Fruit fly (Drosophila melanogaster) whole organism, wandering third instar larva: Measurements from ENCODE around the gene Npc2d.

Source experiments
- Abd-B ChIP-seq: fragments of >200 bp; optimal IDR thresholded peaks from 2 replicates; lab custom pipeline; 2017; ENCODE audit warnings: missing biosample characterization, missing genetic modification characterization
- CG32264 ChIP-seq: fragments of 200-800 bp; sonication (Bioruptor generic); optimal IDR thresholded peaks from 2 replicates; lab custom pipeline; 2016; ENCODE audit warnings: missing biosample characterization, missing genetic modification characterization
- CG9705 ChIP-seq: fragments of 200-800 bp; sonication (Bioruptor generic); optimal IDR thresholded peaks from 2 replicates; lab custom pipeline; 2018; ENCODE audit warnings: missing biosample characterization, mild to moderate bottlenecking, missing genetic modification characterization
- CrebA ChIP-seq: fragments of 200-800 bp; sonication (Bioruptor generic); optimal IDR thresholded peaks from 2 replicates; lab custom pipeline; 2016; ENCODE audit warnings: missing biosample characterization, mild to moderate bottlenecking, missing genetic modification characterization, borderline replicate concordance
- Dfd ChIP-seq: fragments of >200 bp; optimal IDR thresholded peaks from 2 replicates; lab custom pipeline; 2017; ENCODE audit warnings: missing biosample characterization, missing genetic modification characterization
- Dif ChIP-seq: fragments of 200-275, 200-300 bp; sonication (Bioruptor generic); optimal IDR thresholded peaks from 2 replicates; lab custom pipeline; 2018; ENCODE audit warnings: missing biosample characterization, missing genetic modification characterization; ENCODE audit not compliant: partially characterized antibody
- HLH106 ChIP-seq: fragments of 200-800 bp; optimal IDR thresholded peaks from 3 replicates; lab custom pipeline; 2019; ENCODE audit warnings: missing biosample characterization, mild to moderate bottlenecking, missing genetic modification characterization, moderate library complexity
- Hnf4 ChIP-seq: fragments of 200-800 bp; sonication (Bioruptor generic); optimal IDR thresholded peaks from 2 replicates; lab custom pipeline; 2016; ENCODE audit warnings: missing biosample characterization, mild to moderate bottlenecking, missing genetic modification characterization
- Hr78 ChIP-seq: fragments of >200 bp; optimal IDR thresholded peaks from 2 replicates; lab custom pipeline; 2017; ENCODE audit warnings: missing biosample characterization, missing genetic modification characterization
- Hr83 ChIP-seq: fragments of 200-300 bp; sonication (Bioruptor generic); optimal IDR thresholded peaks from 2 replicates; lab custom pipeline; 2016; ENCODE audit warnings: missing biosample characterization, mild to moderate bottlenecking, missing genetic modification characterization, moderate library complexity; ENCODE audit not compliant: poor library complexity, severe bottlenecking
- Jra ChIP-seq: sonication (Bioruptor generic); optimal IDR thresholded peaks from 2 replicates; lab custom pipeline; 2016; ENCODE audit warnings: missing biosample characterization, missing genetic modification characterization
- Mio ChIP-seq: sonication (Bioruptor generic); optimal IDR thresholded peaks from 2 replicates; lab custom pipeline; 2016; ENCODE audit warnings: missing biosample characterization, missing genetic modification characterization
- Myc ChIP-seq: fragments of >200 bp; optimal IDR thresholded peaks from 2 replicates; lab custom pipeline; 2017
- N ChIP-seq: fragments of >200 bp; optimal IDR thresholded peaks from 2 replicates; lab custom pipeline; 2018; ENCODE audit warnings: missing biosample characterization, missing external identifiers, missing genetic modification characterization
- OdsH ChIP-seq: fragments of 200-800 bp; sonication (Bioruptor generic); optimal IDR thresholded peaks from 2 replicates; lab custom pipeline; 2016; ENCODE audit warnings: missing biosample characterization, mild to moderate bottlenecking, missing genetic modification characterization
- Rel ChIP-seq, 2 experiments: fragments of 200-800 bp; sonication (Bioruptor generic) in 1 of 2; optimal IDR thresholded peaks; 2 replicates in 1 of 2; 3 replicates in 1 of 2; lab custom pipeline; 2016 to 2019; ENCODE audit warnings: mild to moderate bottlenecking in 2 of 2, missing biosample characterization in 2 of 2, missing genetic modification characterization in 2 of 2, moderate library complexity in 1 of 2
- Sp1 ChIP-seq: fragments of 200-800 bp; sonication (Bioruptor generic); optimal IDR thresholded peaks from 3 replicates; lab custom pipeline; 2019; ENCODE audit warnings: missing biosample characterization, mild to moderate bottlenecking, missing genetic modification characterization, moderate library complexity
- Vsx2 ChIP-seq: fragments of 200-300, 225-300 bp; sonication (Bioruptor generic); optimal IDR thresholded peaks from 2 replicates; lab custom pipeline; 2018; ENCODE audit warnings: missing biosample characterization, missing genetic modification characterization; ENCODE audit not compliant: partially characterized antibody
- br ChIP-seq: fragments of 200-800 bp; sonication (Bioruptor generic); optimal IDR thresholded peaks from 2 replicates; lab custom pipeline; 2016; ENCODE audit warnings: missing biosample characterization, missing genetic modification characterization
- brk ChIP-seq: fragments of 200-800 bp; sonication (Bioruptor generic); optimal IDR thresholded peaks from 2 replicates; lab custom pipeline; 2016; ENCODE audit warnings: missing biosample characterization, mild to moderate bottlenecking, missing genetic modification characterization
- dl ChIP-seq, 2 experiments: fragments of 175-275, 200-275 bp in 1 of 2; fragments of 200-275 bp in 1 of 2; sonication (Bioruptor generic); optimal IDR thresholded peaks; lab custom pipeline; 2018; ENCODE audit warnings: mild to moderate bottlenecking in 2 of 2, missing biosample characterization in 2 of 2, missing genetic modification characterization in 2 of 2, moderate library complexity in 2 of 2; ENCODE audit not compliant: partially characterized antibody in 2 of 2, insufficient read depth in 1 of 2
- dmrt93B ChIP-seq: fragments of 200-800 bp; sonication (Bioruptor generic); optimal IDR thresholded peaks from 2 replicates; lab custom pipeline; 2018; ENCODE audit warnings: missing biosample characterization, mild to moderate bottlenecking, missing genetic modification characterization
- ey ChIP-seq: fragments of 200-800 bp; sonication (Bioruptor generic); optimal IDR thresholded peaks from 2 replicates; lab custom pipeline; 2016; ENCODE audit warnings: missing biosample characterization, missing genetic modification characterization
- foxo ChIP-seq, 2 experiments: fragments of 200-800 bp; sonication (Bioruptor generic); optimal IDR thresholded peaks; 2 replicates in 1 of 2; 3 replicates in 1 of 2; lab custom pipeline; 2016 to 2017; ENCODE audit warnings: missing biosample characterization in 2 of 2, missing genetic modification characterization in 2 of 2
- fru ChIP-seq: fragments of 200-800 bp; sonication (Bioruptor generic); optimal IDR thresholded peaks from 3 replicates; lab custom pipeline; 2016; ENCODE audit warnings: missing biosample characterization, mild to moderate bottlenecking, missing genetic modification characterization
- h ChIP-seq: fragments of 200-800 bp; sonication (Bioruptor generic); optimal IDR thresholded peaks from 3 replicates; lab custom pipeline; 2016; ENCODE audit warnings: missing biosample characterization, mild to moderate bottlenecking, missing genetic modification characterization
- jim ChIP-seq: fragments of 175-275, 200-325 bp; sonication (Bioruptor generic); optimal IDR thresholded peaks from 2 replicates; lab custom pipeline; 2016; ENCODE audit warnings: missing biosample characterization, mild to moderate bottlenecking, missing genetic modification characterization
- lola ChIP-seq: fragments of >200 bp; optimal IDR thresholded peaks from 2 replicates; lab custom pipeline; 2017; ENCODE audit warnings: missing biosample characterization, missing genetic modification characterization
- pan ChIP-seq: fragments of >200 bp; optimal IDR thresholded peaks from 2 replicates; lab custom pipeline; 2017
- psq ChIP-seq: fragments of 200-800 bp; sonication (Bioruptor generic); optimal IDR thresholded peaks from 3 replicates; lab custom pipeline; 2017; ENCODE audit warnings: missing biosample characterization, mild to moderate bottlenecking, missing genetic modification characterization, moderate library complexity
- rgr ChIP-seq: fragments of 200-800 bp; sonication (Bioruptor generic); optimal IDR thresholded peaks from 3 replicates; lab custom pipeline; 2016; ENCODE audit warnings: missing biosample characterization, mild to moderate bottlenecking, missing genetic modification characterization
- sage ChIP-seq: fragments of 200-800 bp; sonication (Bioruptor generic); optimal IDR thresholded peaks from 2 replicates; lab custom pipeline; 2016; ENCODE audit warnings: missing biosample characterization, mild to moderate bottlenecking, missing genetic modification characterization
- sv ChIP-seq: fragments of 200-800 bp; sonication (Bioruptor generic); optimal IDR thresholded peaks from 3 replicates; lab custom pipeline; 2016; ENCODE audit warnings: missing biosample characterization, missing genetic modification characterization
- tai ChIP-seq: sonication (Bioruptor generic); optimal IDR thresholded peaks from 2 replicates; lab custom pipeline; 2016; ENCODE audit warnings: missing biosample characterization, missing genetic modification characterization
- usp ChIP-seq: fragments of >200 bp; optimal IDR thresholded peaks from 2 replicates; lab custom pipeline; 2017; ENCODE audit warnings: missing biosample characterization, missing genetic modification characterization
- woc ChIP-seq: sonication (Bioruptor generic); optimal IDR thresholded peaks from 2 replicates; lab custom pipeline; 2016; ENCODE audit warnings: missing biosample characterization, mild to moderate bottlenecking, missing genetic modification characterization

The Npc2d gene

dm6 chr3R:10095052-10095451 is 39.2 kb upstream of the Npc2d start:
- no peak for TF ChIP-seq Vsx2 (GFP tag; lab: Kevin White, UChicago)
- TF ChIP-seq CG32264 (GFP tag; lab: Kevin White, UChicago), result no peak
- TF ChIP-seq psq (GFP tag; lab: Kevin White, UChicago), result no peak
- TF ChIP-seq ey (GFP tag; lab: Kevin White, UChicago), result no peak

DNA sequence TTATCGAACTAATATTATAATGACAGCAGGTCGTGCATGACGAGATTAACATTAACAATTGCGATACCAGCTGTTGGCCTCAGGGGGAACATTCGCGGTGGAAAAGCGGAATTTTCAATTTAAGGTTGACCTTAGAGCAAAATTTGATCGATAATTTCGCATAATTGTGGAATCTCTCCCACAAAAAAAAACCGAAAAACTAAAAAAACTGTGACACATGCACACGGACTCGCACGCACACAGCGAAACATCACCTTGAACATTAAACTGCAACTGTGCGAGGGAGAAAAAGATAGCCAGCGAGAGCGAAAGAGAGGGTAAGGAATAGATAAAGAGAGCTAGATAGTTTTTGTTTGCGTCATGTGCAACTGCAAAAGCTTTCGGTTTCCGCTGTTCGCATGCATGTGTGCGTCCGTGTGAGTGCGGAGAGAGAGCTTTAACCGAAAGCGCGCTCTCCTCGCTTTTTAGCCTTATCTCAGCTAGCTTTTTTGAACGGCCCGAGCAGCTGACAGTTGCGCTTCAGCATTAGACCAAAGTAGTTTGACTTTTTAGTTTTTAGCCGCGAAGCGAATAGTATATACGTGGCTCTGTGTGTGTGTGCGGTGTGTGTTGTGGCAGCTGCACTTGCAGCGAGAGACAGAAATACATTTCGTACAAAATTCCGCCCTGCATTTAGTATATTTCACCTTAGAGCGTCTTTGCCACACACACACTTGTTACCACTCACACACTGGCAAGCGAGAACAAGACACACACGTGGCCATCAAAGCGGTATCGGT is 37.6 kb upstream of the Npc2d start:
- no peak for TF ChIP-seq Myc (lab: Kevin White, UChicago)
- peak; percentile 66 for TF ChIP-seq Dif

DNA sequence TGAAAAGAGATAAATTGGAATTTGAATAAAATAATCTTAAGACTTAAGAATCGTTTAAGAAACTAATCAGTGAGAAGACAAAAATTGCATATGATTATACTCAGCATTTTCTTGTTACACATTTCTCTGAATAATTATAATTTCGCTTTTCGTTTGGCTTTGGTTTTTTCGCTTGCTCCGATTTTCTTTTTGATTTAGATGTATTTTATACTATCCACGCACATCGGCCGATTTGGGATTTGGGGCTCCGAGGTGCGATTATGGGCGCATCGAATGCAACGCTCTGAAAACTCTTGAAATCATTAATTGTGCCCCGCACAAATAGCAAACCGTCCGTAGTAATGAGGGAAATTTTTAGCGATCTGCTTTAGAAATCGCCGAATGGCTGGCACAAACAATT is 35.6 kb upstream of the Npc2d start:
- no peak for TF ChIP-seq Dfd (GFP tag; lab: Kevin White, UChicago)
- no peak for TF ChIP-seq psq (GFP tag; lab: Kevin White, UChicago)
- no peak for TF ChIP-seq Vsx2 (GFP tag; lab: Kevin White, UChicago)
- no peak for TF ChIP-seq Mio
- no peak for TF ChIP-seq h (GFP tag; lab: Kevin White, UChicago)

DNA sequence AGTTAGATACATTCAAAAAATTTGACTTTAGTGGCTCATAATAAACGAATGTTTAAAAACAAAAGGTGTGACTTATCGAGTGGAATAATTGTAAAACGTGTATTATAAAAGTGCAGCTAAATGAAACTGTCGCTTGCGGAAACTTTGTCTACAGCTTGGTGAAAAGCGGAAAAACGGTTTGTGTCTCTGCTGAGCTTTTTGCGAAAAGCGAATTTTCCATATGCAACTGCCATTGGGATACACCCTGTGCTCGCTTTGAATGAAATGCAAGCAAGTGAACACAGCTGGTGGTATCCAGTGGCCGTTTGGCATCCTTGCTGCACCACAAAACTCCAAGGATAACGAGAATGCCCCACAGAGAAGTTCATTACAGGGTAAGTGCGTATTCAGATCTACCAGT is 35.0 kb upstream of the Npc2d start:
- TF ChIP-seq jim (GFP tag; lab: Kevin White, UChicago), result no peak
- no peak for TF ChIP-seq pan
- TF ChIP-seq, all 38 proteins: peak for 0

DNA sequence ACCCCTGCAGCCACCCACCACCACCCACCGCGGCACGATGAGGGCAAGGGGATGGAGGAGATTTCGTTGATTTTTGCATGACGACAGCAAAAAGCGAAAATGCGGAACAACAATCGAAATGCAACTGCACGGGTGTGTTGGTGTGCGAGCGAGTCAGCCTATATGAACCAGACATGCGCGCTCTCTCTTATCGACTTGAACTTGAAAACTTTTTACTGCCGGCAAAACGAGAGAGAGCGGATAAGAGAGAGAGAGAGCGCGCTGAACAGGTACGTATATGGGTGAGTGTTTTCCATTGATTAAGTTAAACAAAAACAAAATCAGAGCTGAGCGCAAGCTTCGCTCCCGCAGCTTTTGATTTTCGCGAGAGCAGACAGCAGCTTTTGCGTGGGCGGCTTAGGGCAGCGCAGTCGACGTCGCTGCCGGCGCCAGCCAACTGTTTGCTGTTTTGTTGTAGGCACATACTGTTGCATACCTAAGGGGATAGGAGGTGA is 33.3 kb upstream of the Npc2d start:
- TF ChIP-seq CG32264 (GFP tag; lab: Kevin White, UChicago) (no peak), foxo (GFP tag; optimal IDR thresholded peaks at IDR 0.05; lab: Kevin White, UChicago) (no peak), N (GFP tag; lab: Kevin White, UChicago) (no peak), Hr78 (no peak), Vsx2 (GFP tag; lab: Kevin White, UChicago) (peak; percentile 83), Mio (no peak), OdsH (no peak), woc (no peak), Jra (GFP tag; lab: Kevin White, UChicago) (peak; percentile 15), br (GFP tag; lab: Kevin White, UChicago) (no peak), Dif (peak; percentile 98), Hr83 (GFP tag; lab: Kevin White, UChicago) (peak; percentile 69), brk (GFP tag; lab: Kevin White, UChicago) (no peak), CrebA (GFP tag; lab: Kevin White, UChicago) (peak; percentile 88), usp (GFP tag; lab: Kevin White, UChicago) (no peak), rgr (peak; percentile 19), lola (GFP tag; lab: Kevin White, UChicago) (no peak), Sp1 (GFP tag; lab: Kevin White, UChicago) (peak; percentile 18), Abd-B (no peak), tai (GFP tag; lab: Kevin White, UChicago) (no peak), Hnf4 (GFP tag; lab: Kevin White, UChicago) (peak; percentile 8), Rel (GFP tag; optimal IDR thresholded peaks at IDR 0.05; lab: Kevin White, UChicago) (peak; percentile 10), Rel (tag; optimal IDR thresholded peaks at IDR 0.05; lab: Kevin White, UChicago) (peak; percentile 33), pan (no peak), psq (GFP tag; lab: Kevin White, UChicago) (peak; percentile 84), Myc (lab: Kevin White, UChicago) (no peak), jim (GFP tag; lab: Kevin White, UChicago) (no peak), HLH106 (tag; lab: Kevin White, UChicago) (no peak), fru (GFP tag; lab: Kevin White, UChicago) (peak; percentile 14), h (GFP tag; lab: Kevin White, UChicago) (peak; percentile 44), dmrt93B (GFP tag; lab: Kevin White, UChicago) (no peak), dl (GFP tag; optimal IDR thresholded peaks at IDR 0.05; lab: Kevin White, UChicago; ENCODE audit: insufficient read depth in 1 of 2, partially characterized antibody in 2 of 2) (peak; percentile 96 to 97), sage (peak; percentile 15), sv (GFP tag; lab: Kevin White, UChicago) (no peak), CG9705 (GFP tag; lab: Kevin White, UChicago) (no peak)
